Fruit fly (Drosophila melanogaster) whole organism, embryonic: Measurements from ENCODE around the gene CG6330.

Experiments used
- Aef1 ChIP-seq: fragments of 200-800 bp; sonication (Bioruptor generic); IDR thresholded peaks from 3 replicates; pipeline ENCODE4 v1.3.6; 2022; ENCODE audit warnings: missing biosample characterization, missing genetic modification characterization
- Atf-2 ChIP-seq: fragments of 200-800 bp; sonication (Bioruptor generic); optimal IDR thresholded peaks from 2 replicates; lab custom pipeline; 2016; ENCODE audit warnings: missing biosample characterization, missing genetic modification characterization
- BtbVII ChIP-seq: fragments of 200-800 bp; sonication (Bioruptor generic); optimal IDR thresholded peaks from 3 replicates; lab custom pipeline; 2017; ENCODE audit warnings: missing biosample characterization, mild to moderate bottlenecking, missing genetic modification characterization
- CG1024 ChIP-seq: fragments of 200-800 bp; sonication (Bioruptor generic); IDR thresholded peaks from 2 replicates; pipeline ENCODE4 v1.3.6; 2022; ENCODE audit warnings: missing biosample characterization, missing genetic modification characterization
- CG10267 ChIP-seq: fragments of 200-800 bp; sonication (Bioruptor generic); optimal IDR thresholded peaks from 2 replicates; lab custom pipeline; 2018; ENCODE audit warnings: missing biosample characterization, mild to moderate bottlenecking, missing genetic modification characterization, moderate library complexity
- CG10274 ChIP-seq: fragments of 200-800 bp; sonication (Bioruptor generic); optimal IDR thresholded peaks from 3 replicates; lab custom pipeline; 2017; ENCODE audit warnings: missing biosample characterization, mild to moderate bottlenecking, missing genetic modification characterization
- CG10366 ChIP-seq: fragments of 200-800 bp; sonication (Bioruptor generic); IDR thresholded peaks from 2 replicates; pipeline ENCODE4 v1.3.6; 2022; ENCODE audit warnings: missing biosample characterization, missing genetic modification characterization
- CG10431 ChIP-seq: fragments of 200-800 bp; sonication (Bioruptor generic); optimal IDR thresholded peaks from 3 replicates; lab custom pipeline; 2018; ENCODE audit warnings: missing biosample characterization, mild to moderate bottlenecking, missing genetic modification characterization
- CG10462 ChIP-seq: fragments of 200-800 bp; sonication (Bioruptor generic); optimal IDR thresholded peaks from 2 replicates; lab custom pipeline; 2016; ENCODE audit warnings: missing biosample characterization, missing genetic modification characterization
- CG10565 ChIP-seq: fragments of 200-800 bp; sonication (Bioruptor generic); optimal IDR thresholded peaks from 3 replicates; lab custom pipeline; 2016; ENCODE audit warnings: missing biosample characterization, mild to moderate bottlenecking, missing genetic modification characterization
- CG12769 ChIP-seq: fragments of 200-800 bp; sonication (Bioruptor generic); optimal IDR thresholded peaks from 2 replicates; lab custom pipeline; 2019; ENCODE audit warnings: missing biosample characterization, mild to moderate bottlenecking, missing genetic modification characterization, moderate library complexity
- CG13296 ChIP-seq: fragments of 200-800 bp; sonication (Bioruptor generic); optimal IDR thresholded peaks from 3 replicates; lab custom pipeline; 2018; ENCODE audit warnings: missing biosample characterization, mild to moderate bottlenecking, missing genetic modification characterization
- CG13624 ChIP-seq: fragments of 200-800 bp; sonication (Bioruptor generic); optimal IDR thresholded peaks from 2 replicates; lab custom pipeline; 2016; ENCODE audit warnings: missing biosample characterization, missing genetic modification characterization
- CG13894 ChIP-seq: fragments of 200-800 bp; sonication (Bioruptor generic); optimal IDR thresholded peaks from 3 replicates; lab custom pipeline; 2018; ENCODE audit warnings: missing biosample characterization, mild to moderate bottlenecking, missing genetic modification characterization, moderate library complexity
- CG16779 ChIP-seq: fragments of 200-800 bp; sonication (Bioruptor generic); IDR thresholded peaks from 2 replicates; pipeline ENCODE4 v1.3.6; 2022; ENCODE audit warnings: missing biosample characterization, missing genetic modification characterization
- CG2120 ChIP-seq: fragments of 200-800 bp; sonication (Bioruptor generic); optimal IDR thresholded peaks from 3 replicates; lab custom pipeline; 2016; ENCODE audit warnings: missing biosample characterization, missing genetic modification characterization
- CG32532 ChIP-seq: fragments of 200-800 bp; sonication (Bioruptor generic); IDR thresholded peaks from 2 replicates; pipeline ENCODE4 v1.3.6; 2022; ENCODE audit warnings: missing biosample characterization, missing genetic modification characterization
- CG4404 ChIP-seq: fragments of 200-800 bp; sonication (Bioruptor generic); IDR thresholded peaks from 2 replicates; pipeline ENCODE4 v1.3.6; 2022; ENCODE audit warnings: missing biosample characterization, missing genetic modification characterization
- CG7357 ChIP-seq: fragments of 200-800 bp; sonication (Bioruptor generic); IDR thresholded peaks from 3 replicates; pipeline ENCODE4 v1.3.6; 2022; ENCODE audit warnings: missing biosample characterization, missing genetic modification characterization
- CG8281 ChIP-seq: fragments of 200-800 bp; sonication (Bioruptor generic); optimal IDR thresholded peaks from 2 replicates; lab custom pipeline; 2018; ENCODE audit warnings: missing biosample characterization, mild to moderate bottlenecking, missing genetic modification characterization, moderate library complexity
- D19A ChIP-seq: fragments of 200-800 bp; optimal IDR thresholded peaks from 3 replicates; lab custom pipeline; 2019; ENCODE audit warnings: missing biosample characterization, mild to moderate bottlenecking, missing genetic modification characterization, moderate library complexity
- E2f1 ChIP-seq: fragments of 200-800 bp; sonication (Bioruptor generic); IDR thresholded peaks from 2 replicates; pipeline ENCODE4 v1.3.6; 2022; ENCODE audit warnings: missing biosample characterization, missing genetic modification characterization
- Ets65A ChIP-seq: fragments of 200-800 bp; sonication (Bioruptor generic); peaks from one replicate; lab custom pipeline; 2016; ENCODE audit warnings: missing biosample characterization, missing genetic modification characterization
- Fer2 ChIP-seq: fragments of 200-800 bp; sonication (Bioruptor generic); optimal IDR thresholded peaks from 2 replicates; lab custom pipeline; 2018; ENCODE audit warnings: missing biosample characterization, mild to moderate bottlenecking, missing genetic modification characterization, moderate library complexity
- Hey ChIP-seq: fragments of 200-800 bp; sonication (Bioruptor generic); optimal IDR thresholded peaks from 3 replicates; lab custom pipeline; 2018; ENCODE audit warnings: missing biosample characterization, mild to moderate bottlenecking, missing genetic modification characterization
- Hmx ChIP-seq: fragments of 200-800 bp; sonication (Bioruptor generic); optimal IDR thresholded peaks from 2 replicates; lab custom pipeline; 2016; ENCODE audit warnings: missing biosample characterization, missing genetic modification characterization
- Hr39 ChIP-seq: fragments of >200 bp; optimal IDR thresholded peaks from 2 replicates; lab custom pipeline; 2017
- Hsf ChIP-seq: fragments of 200-800 bp; sonication (Bioruptor generic); optimal IDR thresholded peaks from 3 replicates; lab custom pipeline; 2016; ENCODE audit warnings: missing biosample characterization, missing genetic modification characterization
- Lhr ChIP-seq: fragments of 200-800 bp; sonication (Bioruptor generic); optimal IDR thresholded peaks from 3 replicates; lab custom pipeline; 2017; ENCODE audit warnings: mild to moderate bottlenecking, missing biosample characterization, missing genetic modification reagents, missing genetic modification characterization
- Oli ChIP-seq: fragments of 200-800 bp; sonication (Bioruptor generic); optimal IDR thresholded peaks from 2 replicates; lab custom pipeline; 2018; ENCODE audit warnings: missing biosample characterization, mild to moderate bottlenecking, missing genetic modification characterization, moderate library complexity
- al ChIP-seq: fragments of 200-800 bp; sonication (Bioruptor generic); IDR thresholded peaks from 2 replicates; pipeline ENCODE4 v1.3.6; 2022; ENCODE audit warnings: missing biosample characterization, missing genetic modification characterization
- bbx ChIP-seq: fragments of 200-800 bp; sonication (Bioruptor generic); IDR thresholded peaks from 2 replicates; pipeline ENCODE4 v1.3.6; 2022; ENCODE audit warnings: missing biosample characterization, missing genetic modification characterization; ENCODE audit not compliant: partially characterized antibody
- bsh ChIP-seq, 2 experiments: fragments of 200-800 bp; sonication (Bioruptor generic); optimal IDR thresholded peaks; 2 replicates each; lab custom pipeline; 2017 to 2018; ENCODE audit warnings: mild to moderate bottlenecking in 2 of 2, missing biosample characterization in 2 of 2, missing genetic modification characterization in 2 of 2, moderate library complexity in 1 of 2
- cg ChIP-seq: fragments of 200-800 bp; sonication (Bioruptor generic); optimal IDR thresholded peaks from 3 replicates; lab custom pipeline; 2019; ENCODE audit warnings: missing biosample characterization, mild to moderate bottlenecking, missing genetic modification characterization, moderate library complexity
- croc ChIP-seq: fragments of 200-800 bp; sonication (Bioruptor generic); conservative IDR thresholded peaks from 3 replicates; pipeline ENCODE4 v1.3.6; 2022; ENCODE audit warnings: missing biosample characterization, missing genetic modification characterization
- danr ChIP-seq: fragments of 200-800 bp; sonication (Bioruptor generic); IDR thresholded peaks from 2 replicates; pipeline ENCODE4 v1.3.6; 2022; ENCODE audit warnings: missing biosample characterization, missing genetic modification characterization
- emc ChIP-seq: fragments of 200-800 bp; sonication (Bioruptor generic); optimal IDR thresholded peaks from 2 replicates; lab custom pipeline; 2016; ENCODE audit warnings: missing biosample characterization, missing genetic modification characterization
- esg ChIP-seq: fragments of 200-800 bp; sonication (Bioruptor generic); conservative IDR thresholded peaks from 2 replicates; pipeline ENCODE4 v1.3.6; 2022; ENCODE audit warnings: missing biosample characterization, missing genetic modification characterization
- grn ChIP-seq: fragments of 200-800 bp; sonication (Bioruptor generic); optimal IDR thresholded peaks from 3 replicates; lab custom pipeline; 2017; ENCODE audit warnings: missing biosample characterization, missing genetic modification characterization
- hbn ChIP-seq: fragments of 200-800 bp; sonication (Bioruptor generic); IDR thresholded peaks from 2 replicates; pipeline ENCODE4 v1.3.6; 2022; ENCODE audit warnings: missing biosample characterization, missing genetic modification characterization; ENCODE audit not compliant: partially characterized antibody
- her ChIP-seq: fragments of 200-800 bp; sonication (Bioruptor generic); optimal IDR thresholded peaks from 2 replicates; lab custom pipeline; 2016; ENCODE audit warnings: missing biosample characterization, missing genetic modification characterization
- jumu ChIP-seq: fragments of 200-800 bp; sonication (Bioruptor generic); optimal IDR thresholded peaks from 3 replicates; lab custom pipeline; 2016; ENCODE audit warnings: missing biosample characterization, missing genetic modification characterization
- ken ChIP-seq: fragments of 200-800 bp; sonication (Bioruptor generic); IDR thresholded peaks from 3 replicates; pipeline ENCODE4 v1.3.6; 2022; ENCODE audit warnings: missing biosample characterization, missing genetic modification characterization
- lab ChIP-seq: fragments of 200-800 bp; sonication (Bioruptor generic); optimal IDR thresholded peaks from 3 replicates; lab custom pipeline; 2017; ENCODE audit warnings: missing biosample characterization, missing genetic modification characterization, mild to moderate bottlenecking, moderate library complexity, missing genetic modification reagents
- luna ChIP-seq: fragments of 200-800 bp; sonication (Bioruptor generic); optimal IDR thresholded peaks from 2 replicates; lab custom pipeline; 2016; ENCODE audit warnings: missing biosample characterization, missing genetic modification characterization
- mirr ChIP-seq: fragments of 200-800 bp; sonication (Bioruptor generic); optimal IDR thresholded peaks from 3 replicates; lab custom pipeline; 2018; ENCODE audit warnings: missing biosample characterization, mild to moderate bottlenecking, missing genetic modification characterization
- oc ChIP-seq: fragments of 200-800 bp; sonication (Bioruptor generic); optimal IDR thresholded peaks from 2 replicates; lab custom pipeline; 2018; ENCODE audit warnings: missing biosample characterization, mild to moderate bottlenecking, missing genetic modification characterization, moderate library complexity
- phol ChIP-seq: fragments of 200-800 bp; sonication (Bioruptor generic); optimal IDR thresholded peaks from 3 replicates; lab custom pipeline; 2018; ENCODE audit warnings: missing biosample characterization, mild to moderate bottlenecking, missing genetic modification characterization, moderate library complexity
- shn ChIP-seq: fragments of 200-800 bp; sonication (Bioruptor generic); optimal IDR thresholded peaks from 3 replicates; lab custom pipeline; 2016; ENCODE audit warnings: missing biosample characterization, missing genetic modification characterization
- sob ChIP-seq: fragments of 200-800 bp; sonication (Bioruptor generic); IDR thresholded peaks from 2 replicates; pipeline ENCODE4 v1.3.6; 2022; ENCODE audit warnings: missing biosample characterization, missing genetic modification characterization
- ttk ChIP-seq: fragments of 200-800 bp; sonication (Bioruptor generic); IDR thresholded peaks from 2 replicates; pipeline ENCODE4 v2.1.2; 2022; ENCODE audit warnings: missing biosample characterization, missing genetic modification characterization
- vfl ChIP-seq: fragments of 200-800 bp; sonication (Bioruptor generic); optimal IDR thresholded peaks from 2 replicates; lab custom pipeline; 2016; ENCODE audit warnings: missing biosample characterization, missing genetic modification characterization
- zfh1 ChIP-seq: fragments of 200-800 bp; sonication (Bioruptor generic); IDR thresholded peaks from 3 replicates; pipeline ENCODE4 v1.3.6; 2022; ENCODE audit warnings: missing biosample characterization, missing genetic modification characterization

The CG6330 gene

DNA sequence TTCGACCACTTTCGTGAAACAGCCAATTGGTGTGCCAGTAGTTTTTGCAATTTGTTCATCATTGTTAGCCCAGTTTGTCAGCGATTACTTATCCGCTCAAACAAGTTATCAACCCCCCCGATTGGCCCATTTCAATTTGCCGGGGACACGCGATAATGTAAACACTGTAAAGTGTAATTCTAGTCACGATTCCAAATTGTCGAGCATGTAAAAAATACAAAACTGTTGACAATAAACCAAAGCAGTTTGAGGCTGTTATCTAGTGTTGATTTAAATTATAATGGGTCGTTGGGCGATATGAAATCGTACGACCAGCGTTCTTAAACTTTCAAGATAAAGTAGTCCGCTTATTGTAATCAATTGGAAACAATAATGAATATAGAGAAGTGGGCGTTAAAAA lies 29.2 kb upstream of the CG6330 start (continued):
- TF ChIP-seq CG10565: no peak
- no peak for TF ChIP-seq Lhr (GFP tag; lab: Kevin White, UChicago)
- no peak for TF ChIP-seq vfl (GFP tag; lab: Kevin White, UChicago)
- peak; percentile 15 for TF ChIP-seq lab (GFP tag; lab: Kevin White, UChicago)
- TF ChIP-seq her (GFP tag; lab: Kevin White, UChicago): no peak
- no peak for TF ChIP-seq Fer2
- peak; percentile 45; the same call in 1 of the 2 replicates for TF ChIP-seq sob (GFP tag; lab: Robert Waterston, UW)
- no peak for TF ChIP-seq CG16779 (GFP tag; lab: Robert Waterston, UW)
- no peak for TF ChIP-seq CG8281 (tag; lab: Kevin White, UChicago)
- no peak for TF ChIP-seq CG2120 (GFP tag; lab: Kevin White, UChicago)
- TF ChIP-seq hbn (GFP tag; lab: Robert Waterston, UW): no peak
- TF ChIP-seq bbx (GFP tag; lab: Robert Waterston, UW): no peak
- TF ChIP-seq shn (GFP tag; lab: Kevin White, UChicago): no peak
- TF ChIP-seq CG7357 (GFP tag; lab: Robert Waterston, UW): no peak
- TF ChIP-seq Aef1 (GFP tag; lab: Robert Waterston, UW): no peak
- peak; percentile 3 for TF ChIP-seq Ets65A (GFP tag; lab: Kevin White, UChicago)
- no peak for TF ChIP-seq luna (GFP tag; lab: Kevin White, UChicago)
- TF ChIP-seq ttk: no peak
- TF ChIP-seq jumu (GFP tag; lab: Kevin White, UChicago): no peak
- no peak for TF ChIP-seq danr (GFP tag; lab: Robert Waterston, UW)
- no peak for TF ChIP-seq emc (GFP tag; lab: Kevin White, UChicago)
- TF ChIP-seq CG13624: no peak
- TF ChIP-seq Hr39: no peak
- TF ChIP-seq CG10366 (GFP tag; lab: Robert Waterston, UW): no peak
- no peak for TF ChIP-seq phol (tag; lab: Kevin White, UChicago)
- no peak for TF ChIP-seq oc (tag; lab: Kevin White, UChicago)
- no peak for TF ChIP-seq CG10431 (GFP tag; lab: Kevin White, UChicago)
- no peak for TF ChIP-seq E2f1 (GFP tag; lab: Robert Waterston, UW)
- TF ChIP-seq D19A (tag; lab: Kevin White, UChicago): no peak
- TF ChIP-seq CG32532 (GFP tag; lab: Robert Waterston, UW): no peak
- no peak for TF ChIP-seq Hmx (GFP tag; lab: Kevin White, UChicago)
- TF ChIP-seq cg (GFP tag; lab: Kevin White, UChicago): no peak
- TF ChIP-seq al (GFP tag; lab: Robert Waterston, UW): no peak
- no peak for TF ChIP-seq bsh (GFP tag; optimal IDR thresholded peaks at IDR 0.05; lab: Kevin White, UChicago)
- no peak for TF ChIP-seq CG13894 (tag; lab: Kevin White, UChicago)
- no peak for TF ChIP-seq CG4404 (GFP tag; lab: Robert Waterston, UW)
- TF ChIP-seq CG12769 (tag; lab: Kevin White, UChicago): peak; percentile 9
- no peak for TF ChIP-seq BtbVII (GFP tag; lab: Kevin White, UChicago)
- TF ChIP-seq CG1024 (GFP tag; lab: Robert Waterston, UW): no peak
- TF ChIP-seq Hsf (GFP tag; lab: Kevin White, UChicago): no peak
- TF ChIP-seq CG10267 (tag; lab: Kevin White, UChicago): no peak
- TF ChIP-seq Hey: no peak
- TF ChIP-seq zfh1: no peak
- no peak for TF ChIP-seq ken (GFP tag; lab: Robert Waterston, UW)
- TF ChIP-seq croc (GFP tag; lab: Robert Waterston, UW): no peak
- TF ChIP-seq esg: no peak
- TF ChIP-seq CG10274 (GFP tag; lab: Kevin White, UChicago): no peak
- TF ChIP-seq grn (GFP tag; lab: Kevin White, UChicago): peak; percentile 13
- TF ChIP-seq Atf-2 (GFP tag; lab: Kevin White, UChicago): no peak
- TF ChIP-seq Oli: no peak
- TF ChIP-seq mirr (GFP tag; lab: Kevin White, UChicago): peak; percentile 79
- no peak for TF ChIP-seq CG10462
- TF ChIP-seq CG13296 (GFP tag; lab: Kevin White, UChicago): peak; percentile 50
